Fruit fly (Drosophila melanogaster) Kc167 (cell line): ENCODE measurements around the gene S6k.

Experiments
- h ChIP-seq: fragments of >200 bp; optimal IDR thresholded peaks from 3 replicates; lab custom pipeline; 2018; ENCODE audit warnings: missing external identifiers
- insv ChIP-seq: fragments of >200 bp; optimal IDR thresholded peaks from 3 replicates; lab custom pipeline; 2018; ENCODE audit warnings: missing external identifiers
- psq ChIP-seq: fragments of >200 bp; optimal IDR thresholded peaks from 2 replicates; lab custom pipeline; 2017; ENCODE audit warnings: missing external identifiers

dm6 chr3L:5796493-5796998, 14.2 kb downstream of the S6k start, which contains the start of gene Tektin-C:
- TF ChIP-seq psq (lab: Kevin White, UChicago) (no peak), h (lab: Kevin White, UChicago) (no peak), insv (lab: Kevin White, UChicago) (no peak)
